Worm (Caenorhabditis elegans): Measurements from ENCODE around the gene smgl-2.

ce11 chrIV:3688050-3688449 is 37.9 kb upstream of the smgl-2 start:
- no peak for TF ChIP-seq him-1 (tag; optimal IDR thresholded peaks at IDR 0.05)
- no peak for TF ChIP-seq dao-5 (tag; optimal IDR thresholded peaks at IDR 0.05)

Data from whole organism, L4/young adult.